Worm (Caenorhabditis elegans): ENCODE data around the gene F49E12.10.

F49E12.10 gene

DNA sequence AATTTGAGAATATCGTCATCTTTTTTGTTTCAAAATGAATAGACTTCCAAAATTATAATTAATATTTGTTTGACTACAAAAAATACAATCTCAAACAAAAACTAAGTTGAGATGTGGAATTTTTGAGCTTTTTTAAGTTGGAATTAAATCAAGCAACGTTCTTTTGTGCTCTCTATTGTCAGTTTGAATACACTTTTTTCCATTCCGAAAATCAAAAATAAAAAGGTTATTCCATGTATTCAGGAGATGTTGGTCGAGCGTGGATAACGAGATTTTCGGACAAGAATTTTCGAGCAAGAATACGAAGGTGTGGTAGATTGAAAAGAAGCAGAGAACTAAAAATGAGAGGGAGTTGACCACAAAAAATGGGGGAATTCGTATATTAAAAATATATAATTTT lies 20.7 kb upstream of the F49E12.10 start:
- TF ChIP-seq bed-2 (GFP tag; IDR thresholded peaks at IDR 0.05) = no peak
- TF ChIP-seq madf-10 (tag; optimal IDR thresholded peaks at IDR 0.05) = no peak
- no peak for TF ChIP-seq ceh-58 (GFP tag; IDR thresholded peaks at IDR 0.05)
- no peak for TF ChIP-seq unc-130 (GFP tag; optimal IDR thresholded peaks at IDR 0.05)
- no peak for TF ChIP-seq mxl-1 (tag; optimal IDR thresholded peaks at IDR 0.05)
- no peak for TF ChIP-seq attf-6 (GFP tag; IDR thresholded peaks at IDR 0.05)
- no peak for TF ChIP-seq bed-1 (GFP tag; IDR thresholded peaks at IDR 0.05)
- TF ChIP-seq B0035.1 (tag; optimal IDR thresholded peaks at IDR 0.05) = no peak
- no peak for TF ChIP-seq snpc-1.1 (tag; optimal IDR thresholded peaks at IDR 0.05; ENCODE audit: insufficient read depth)
- no peak for TF ChIP-seq ZK185.1 (tag; optimal IDR thresholded peaks at IDR 0.05; ENCODE audit: poor library complexity, severe bottlenecking)
- TF ChIP-seq F55B11.4 (tag; optimal IDR thresholded peaks at IDR 0.05; ENCODE audit: borderline replicate concordance, insufficient read depth) = no peak

DNA sequence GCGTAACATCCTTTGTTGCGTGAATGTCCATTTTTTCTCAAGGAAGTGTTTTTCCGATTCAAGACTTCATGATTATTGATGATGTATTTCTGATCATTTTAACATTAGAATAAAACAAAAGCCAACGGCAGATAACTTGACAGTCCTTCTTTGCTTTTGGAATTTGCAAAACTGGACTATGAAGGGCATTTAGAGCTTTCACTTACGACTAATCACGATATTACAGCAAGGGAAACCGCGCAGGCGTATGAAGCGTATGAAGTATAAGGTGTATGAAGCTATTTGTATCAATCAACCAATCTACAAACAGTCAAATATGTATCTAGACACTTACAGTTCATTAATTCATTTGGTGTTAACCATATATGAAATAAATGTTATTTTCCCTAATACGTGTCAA lies 13.1 kb upstream of the F49E12.10 start:
- TF ChIP-seq F57A8.1 (GFP tag; optimal IDR thresholded peaks at IDR 0.05) = no peak
- no peak for TF ChIP-seq snpc-4 (GFP tag; optimal IDR thresholded peaks at IDR 0.05)
- TF ChIP-seq snpc-4 (tag; optimal IDR thresholded peaks at IDR 0.05) = no peak
- TF ChIP-seq mxl-1 (tag; optimal IDR thresholded peaks at IDR 0.05) = no peak
- TF ChIP-seq unc-130 (GFP tag; optimal IDR thresholded peaks at IDR 0.05) = no peak
- TF ChIP-seq B0019.2 (GFP tag; conservative IDR thresholded peaks at IDR 0.05) = no peak

DNA sequence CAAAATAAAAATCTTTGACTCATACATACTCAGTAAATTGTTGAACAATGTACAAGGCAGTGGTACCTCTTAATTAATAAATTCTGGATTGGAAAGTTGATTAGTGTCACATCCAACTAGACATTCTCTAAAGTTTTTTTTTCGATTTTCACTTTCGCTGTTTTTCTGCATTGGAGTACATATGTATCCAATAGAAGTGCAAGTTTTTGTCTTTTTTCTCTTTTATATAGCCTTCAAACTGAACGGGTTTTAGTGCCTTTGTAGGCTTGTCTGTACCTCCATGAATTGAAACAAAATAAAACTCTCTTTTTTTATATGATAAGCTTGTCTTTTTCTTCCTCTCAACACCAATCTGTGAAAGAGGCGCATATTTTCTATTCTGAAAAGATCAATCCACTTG lies 10.7 kb upstream of the F49E12.10 start:
- no peak for TF ChIP-seq D2030.7 (GFP tag; IDR thresholded peaks at IDR 0.05)
- TF ChIP-seq ztf-6 (GFP tag; IDR thresholded peaks at IDR 0.05) = no peak
- TF ChIP-seq bed-2 (GFP tag; IDR thresholded peaks at IDR 0.05) = no peak
- TF ChIP-seq cebp-2 (GFP tag; IDR thresholded peaks at IDR 0.05) = no peak
- no peak for TF ChIP-seq F52B5.7 (tag; optimal IDR thresholded peaks at IDR 0.05)
- TF ChIP-seq Y95B8A.8 (GFP tag; IDR thresholded peaks at IDR 0.05) = no peak
- no peak for TF ChIP-seq mcd-1 (GFP tag; IDR thresholded peaks at IDR 0.05)
- TF ChIP-seq dox-1 (GFP tag; IDR thresholded peaks at IDR 0.05) = no peak
- no peak for TF ChIP-seq sdz-38 (tag; optimal IDR thresholded peaks at IDR 0.05)
- TF ChIP-seq lin-40 (tag; optimal IDR thresholded peaks at IDR 0.05) = no peak
- TF ChIP-seq let-607 (tag; optimal IDR thresholded peaks at IDR 0.05) = no peak
- TF ChIP-seq unc-62 (GFP tag; optimal IDR thresholded peaks at IDR 0.05) = no peak
- no peak for TF ChIP-seq unc-130 (GFP tag; optimal IDR thresholded peaks at IDR 0.05)

DNA sequence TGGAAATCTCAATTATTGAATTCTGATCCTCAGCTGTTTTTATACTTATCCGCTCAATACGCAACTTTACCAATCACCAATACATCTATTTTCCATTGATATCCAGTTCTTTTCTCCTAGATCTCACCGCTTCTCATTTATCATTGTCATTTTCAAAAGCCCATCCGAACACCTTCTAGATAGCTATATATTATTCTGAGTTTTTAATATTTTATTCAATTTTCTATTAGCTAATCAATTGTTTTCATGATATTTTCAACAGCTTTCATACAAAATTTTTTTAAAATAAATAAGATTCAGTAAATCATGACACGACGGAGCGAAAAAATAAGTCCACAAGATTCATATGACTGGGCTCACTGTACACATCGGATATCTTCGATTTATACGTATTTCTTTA lies 9.7 kb upstream of the F49E12.10 start, which contains the start of gene F49E12.12:
F49E12.12 (plus strand) TSS at position 301 of the 400 bp plus-strand sequence.
- TF ChIP-seq ztf-22 (GFP tag; optimal IDR thresholded peaks at IDR 0.05) (no peak), dpff-1 (tag; optimal IDR thresholded peaks at IDR 0.05) (no peak), tbx-9 (tag; optimal IDR thresholded peaks at IDR 0.05; ENCODE audit: borderline replicate concordance) (no peak), tbp1 (GFP tag; optimal IDR thresholded peaks at IDR 0.05) (no peak), ztf-26 (tag; optimal IDR thresholded peaks at IDR 0.05) (no peak), nhr-90 (tag; optimal IDR thresholded peaks at IDR 0.05) (no peak), B0261.1 (tag; optimal IDR thresholded peaks at IDR 0.05) (no peak), ZK185.1 (tag; optimal IDR thresholded peaks at IDR 0.05; ENCODE audit: poor library complexity, severe bottlenecking) (no peak), dox-1 (GFP tag; IDR thresholded peaks at IDR 0.05) (no peak), attf-3 (GFP tag; conservative IDR thresholded peaks at IDR 0.05) (no peak), F52B5.7 (tag; optimal IDR thresholded peaks at IDR 0.05) (no peak)

Data from whole organism, young adult.